Worm (Caenorhabditis elegans) whole organism, mixed stage, embryonic: ENCODE measurements around the gene T08D10.3.

Source experiments
- M03D4.4 ChIP-seq: sonication (generic microtip); optimal IDR thresholded peaks from 2 replicates; lab custom pipeline; 2017; ENCODE audit warnings: mild to moderate bottlenecking, missing genetic modification characterization, missing compliant biosample characterization
- bed-3 ChIP-seq: fragments of 200-800 bp; sonication (Bioruptor generic); optimal IDR thresholded peaks from 3 replicates; lab custom pipeline; 2018; ENCODE audit warnings: mild to moderate bottlenecking, missing genetic modification characterization, moderate library complexity, missing compliant biosample characterization
- blmp-1 ChIP-seq: fragments of 150-350 bp; optimal IDR thresholded peaks from 2 replicates; lab custom pipeline; 2014; ENCODE audit warnings: missing biosample characterization, missing genetic modification characterization
- ceh-39 ChIP-seq: fragments of 150-350 bp; optimal IDR thresholded peaks from 2 replicates; lab custom pipeline; 2014; ENCODE audit warnings: missing biosample characterization, missing genetic modification characterization
- ceh-43 ChIP-seq: fragments of 200-800 bp; sonication (Bioruptor generic); optimal IDR thresholded peaks from 2 replicates; lab custom pipeline; 2018; ENCODE audit warnings: mild to moderate bottlenecking, missing genetic modification characterization, moderate library complexity, missing compliant biosample characterization
- ceh-83 ChIP-seq: fragments of 200-800 bp; sonication (Bioruptor generic); optimal IDR thresholded peaks from 2 replicates; lab custom pipeline; 2018; ENCODE audit warnings: mild to moderate bottlenecking, missing genetic modification characterization, missing compliant biosample characterization
- cnd-1 ChIP-seq: fragments of 200-800 bp; sonication (Bioruptor generic); optimal IDR thresholded peaks from 2 replicates; lab custom pipeline; 2018; ENCODE audit warnings: mild to moderate bottlenecking, missing genetic modification characterization, missing compliant biosample characterization
- drap-1 ChIP-seq: fragments of 200-800 bp; sonication (Bioruptor generic); optimal IDR thresholded peaks from 3 replicates; lab custom pipeline; 2018; ENCODE audit warnings: mild to moderate bottlenecking, missing genetic modification characterization, missing compliant biosample characterization
- elt-1 ChIP-seq: sonication (generic microtip); optimal IDR thresholded peaks from 2 replicates; lab custom pipeline; 2017; ENCODE audit warnings: missing genetic modification characterization, mild to moderate bottlenecking, missing compliant biosample characterization, antibody characterized with exemption, moderate library complexity, borderline replicate concordance; ENCODE audit not compliant: insufficient read depth
- elt-3 ChIP-seq: fragments of 150-350 bp; optimal IDR thresholded peaks from 2 replicates; lab custom pipeline; 2014; ENCODE audit warnings: missing biosample characterization, missing genetic modification characterization
- flh-1 ChIP-seq: fragments of 200-800 bp; sonication (Bioruptor generic); optimal IDR thresholded peaks from 2 replicates; lab custom pipeline; 2018; ENCODE audit warnings: mild to moderate bottlenecking, missing genetic modification characterization, moderate library complexity, missing compliant biosample characterization
- ham-2 ChIP-seq: fragments of 200-800 bp; sonication (Bioruptor generic); optimal IDR thresholded peaks from 2 replicates; lab custom pipeline; 2018; ENCODE audit warnings: mild to moderate bottlenecking, missing genetic modification characterization, missing compliant biosample characterization
- hlh-1 ChIP-seq: fragments of 150-350 bp; optimal IDR thresholded peaks from 2 replicates; lab custom pipeline; 2014; ENCODE audit warnings: missing biosample characterization, missing genetic modification reagents, missing genetic modification characterization
- lin-13 ChIP-seq: fragments of 150-350 bp; optimal IDR thresholded peaks from 2 replicates; lab custom pipeline; 2014; ENCODE audit warnings: missing biosample characterization, missing genetic modification characterization
- lsy-2 ChIP-seq: fragments of 150-350 bp; optimal IDR thresholded peaks from 2 replicates; lab custom pipeline; 2014; ENCODE audit warnings: missing biosample characterization, missing genetic modification characterization
- mab-5 ChIP-seq: fragments of 150-350 bp; optimal IDR thresholded peaks from 2 replicates; lab custom pipeline; 2014; ENCODE audit warnings: missing biosample characterization, missing genetic modification characterization
- mep-1 ChIP-seq: fragments of 150-350 bp; optimal IDR thresholded peaks from 2 replicates; lab custom pipeline; 2017; ENCODE audit warnings: missing biosample characterization, missing genetic modification reagents, missing genetic modification characterization, inconsistent platforms
- mls-2 ChIP-seq: sonication (generic microtip); optimal IDR thresholded peaks from 2 replicates; lab custom pipeline; 2016; ENCODE audit warnings: mild to moderate bottlenecking, missing genetic modification characterization, moderate library complexity, missing compliant biosample characterization
- nhr-12 ChIP-seq: fragments of 150-350 bp; optimal IDR thresholded peaks from 2 replicates; lab custom pipeline; 2014; ENCODE audit warnings: missing biosample characterization, missing genetic modification characterization
- nhr-2 ChIP-seq: fragments of 150-350 bp; optimal IDR thresholded peaks from 2 replicates; lab custom pipeline; 2014; ENCODE audit warnings: missing biosample characterization, missing genetic modification characterization
- nhr-237 ChIP-seq: fragments of 150-350 bp; optimal IDR thresholded peaks from 2 replicates; lab custom pipeline; 2014; ENCODE audit warnings: missing biosample characterization, missing genetic modification characterization
- nhr-28 ChIP-seq: fragments of 150-350 bp; optimal IDR thresholded peaks from 2 replicates; lab custom pipeline; 2014; ENCODE audit warnings: missing biosample characterization, missing genetic modification characterization
- nhr-76 ChIP-seq: sonication (generic microtip); optimal IDR thresholded peaks from 2 replicates; lab custom pipeline; 2017; ENCODE audit warnings: missing biosample characterization, missing genetic modification characterization
- snpc-4 ChIP-seq: fragments of 150-350 bp; optimal IDR thresholded peaks from 2 replicates; lab custom pipeline; 2014; ENCODE audit warnings: missing biosample characterization, missing genetic modification characterization
- sptf-1 ChIP-seq: sonication (generic microtip); optimal IDR thresholded peaks from 2 replicates; lab custom pipeline; 2017; ENCODE audit warnings: mild to moderate bottlenecking, missing genetic modification characterization, moderate library complexity, missing compliant biosample characterization
- unc-120 ChIP-seq: sonication (generic microtip); optimal IDR thresholded peaks from 2 replicates; lab custom pipeline; 2017; ENCODE audit warnings: missing genetic modification characterization, missing compliant biosample characterization; ENCODE audit not compliant: poor library complexity, severe bottlenecking
- unc-39 ChIP-seq: fragments of 150-350 bp; optimal IDR thresholded peaks from 2 replicates; lab custom pipeline; 2014; ENCODE audit warnings: missing biosample characterization, missing genetic modification characterization
- unc-62 ChIP-seq: fragments of 150-350 bp; optimal IDR thresholded peaks from 2 replicates; lab custom pipeline; 2014; ENCODE audit warnings: missing biosample characterization, missing genetic modification reagents, missing genetic modification characterization
- zip-8 ChIP-seq: fragments of 150-350 bp; optimal IDR thresholded peaks from 2 replicates; lab custom pipeline; 2014; ENCODE audit warnings: missing biosample characterization, missing genetic modification characterization
- ztf-11 ChIP-seq: fragments of 150-350 bp; optimal IDR thresholded peaks from 2 replicates; lab custom pipeline; 2014; ENCODE audit warnings: missing biosample characterization, missing genetic modification characterization

T08D10.3 gene

DNA sequence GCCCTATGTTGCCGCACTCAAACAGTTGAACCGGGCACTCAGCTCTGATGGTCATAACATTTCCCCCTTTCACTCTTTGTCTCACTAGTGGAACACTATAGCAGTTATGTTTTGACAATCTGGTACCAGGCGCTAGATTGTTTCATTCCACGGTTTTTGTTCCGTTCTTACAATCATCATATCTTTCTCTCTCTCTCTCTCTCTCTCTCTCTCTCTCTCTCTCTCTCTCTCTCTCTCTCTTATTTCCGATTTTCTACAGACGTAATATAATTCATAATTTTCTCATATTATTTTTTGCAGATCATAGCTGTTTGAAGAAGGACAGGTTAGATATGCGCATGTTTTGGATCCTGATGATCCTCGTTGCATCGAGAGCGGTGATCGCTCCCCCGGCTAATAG, 41.4 kb upstream of the T08D10.3 start, which contains the start of gene Y62H9A.12:
TSS of gene Y62H9A.12 (plus strand) at position 301 of the 400 bp plus-strand sequence.
- TF ChIP-seq mls-2 (tag; lab: Kevin White, UChicago) (no peak), ztf-11 (tag; lab: Kevin White, UChicago) (no peak), hlh-1 (tag; lab: Kevin White, UChicago) (no peak), ham-2 (no peak), mep-1 (tag; lab: Kevin White, UChicago) (no peak), mab-5 (tag; lab: Kevin White, UChicago) (no peak), elt-3 (tag; lab: Kevin White, UChicago) (no peak), sptf-1 (tag; lab: Kevin White, UChicago) (no peak), snpc-4 (tag; lab: Kevin White, UChicago) (no peak), drap-1 (GFP tag; lab: Kevin White, UChicago) (no peak), blmp-1 (no peak), zip-8 (tag; lab: Kevin White, UChicago) (no peak), nhr-28 (no peak), bed-3 (no peak)

DNA sequence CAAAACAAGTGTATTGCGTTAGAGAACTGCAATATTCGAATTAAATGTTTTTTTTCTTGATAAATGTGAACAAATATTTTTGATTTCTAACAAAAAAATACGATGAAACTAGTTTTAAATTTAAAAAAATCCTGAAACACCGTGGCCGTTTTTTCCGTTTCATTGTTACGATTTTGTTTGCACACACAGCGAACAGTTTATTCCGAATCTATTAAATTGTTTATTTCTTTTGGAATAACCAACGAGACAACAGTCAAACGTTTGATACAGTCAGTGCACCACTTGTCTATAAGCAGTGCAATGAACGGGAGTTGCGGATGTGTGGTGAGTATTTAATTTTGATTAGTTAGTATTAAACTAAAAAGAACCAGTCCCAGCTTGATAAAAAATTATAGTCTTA, 38.5 kb upstream of the T08D10.3 start, which contains the start of gene Y62H9A.13:
TSS of gene Y62H9A.13 (plus strand) at position 301 of the 400 bp plus-strand sequence.
- TF ChIP-seq nhr-12 (tag; lab: Kevin White, UChicago) (no peak), snpc-4 (tag; lab: Kevin White, UChicago) (no peak), lin-13 (tag; lab: Kevin White, UChicago) (no peak), elt-1 (no peak)

DNA sequence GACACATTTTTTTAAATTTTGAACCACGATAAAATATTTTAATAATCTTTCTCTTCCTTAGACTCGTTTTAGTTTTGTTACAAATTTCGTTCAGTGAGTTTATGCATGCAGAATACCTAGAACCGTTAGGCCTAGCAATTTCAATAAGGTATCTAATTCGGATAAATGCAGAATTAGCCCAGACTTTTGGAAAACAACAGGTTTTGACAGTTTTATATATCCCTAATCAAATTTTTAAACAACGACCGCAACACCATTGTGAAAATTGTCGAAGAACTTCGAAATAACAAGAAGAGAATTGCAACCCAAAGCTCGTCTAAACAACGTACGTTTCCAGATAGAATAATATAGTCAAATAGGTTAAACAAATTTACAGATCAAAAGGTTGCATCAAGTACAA, 37.2 kb upstream of the T08D10.3 start, which contains the start of gene Y62H9A.16:
TSS of gene Y62H9A.16 (plus strand) at position 301 of the 400 bp plus-strand sequence.
- TF ChIP-seq zip-8 (tag; lab: Kevin White, UChicago) (no peak), lsy-2 (tag; lab: Kevin White, UChicago) (no peak), nhr-2 (no peak), ceh-83 (GFP tag; lab: Kevin White, UChicago) (no peak), mab-5 (tag; lab: Kevin White, UChicago) (no peak), mep-1 (tag; lab: Kevin White, UChicago) (no peak), flh-1 (GFP tag; lab: Kevin White, UChicago) (no peak), unc-62 (GFP tag; lab: Kevin White, UChicago) (no peak), unc-120 (tag; lab: Kevin White, UChicago) (no peak), snpc-4 (tag; lab: Kevin White, UChicago) (no peak), mls-2 (tag; lab: Kevin White, UChicago) (no peak), ztf-11 (tag; lab: Kevin White, UChicago) (no peak), elt-3 (tag; lab: Kevin White, UChicago) (no peak), nhr-12 (tag; lab: Kevin White, UChicago) (no peak), ceh-43 (GFP tag; lab: Kevin White, UChicago) (no peak), cnd-1 (tag; lab: Kevin White, UChicago) (no peak), ceh-39 (tag; lab: Kevin White, UChicago) (no peak)

- no peak for TF ChIP-seq sptf-1 (tag; lab: Kevin White, UChicago)
- TF ChIP-seq snpc-4 (tag; lab: Kevin White, UChicago), result no peak
- no peak for TF ChIP-seq mab-5 (tag; lab: Kevin White, UChicago)
- TF ChIP-seq hlh-1 (tag; lab: Kevin White, UChicago), result no peak
- no peak for TF ChIP-seq unc-39 (tag; lab: Kevin White, UChicago)
- TF ChIP-seq nhr-2, result no peak
- TF ChIP-seq unc-120 (tag; lab: Kevin White, UChicago), result no peak
- TF ChIP-seq ham-2, result no peak
- no peak for TF ChIP-seq unc-62 (GFP tag; lab: Kevin White, UChicago)
Observed at ce11 chrX:11920723-11921283, 34.4 kb upstream of the T08D10.3 start, which contains the start of gene Y62H9A.14. Gene Y62H9A.14 (plus strand): TSS chrX:11921233.

DNA sequence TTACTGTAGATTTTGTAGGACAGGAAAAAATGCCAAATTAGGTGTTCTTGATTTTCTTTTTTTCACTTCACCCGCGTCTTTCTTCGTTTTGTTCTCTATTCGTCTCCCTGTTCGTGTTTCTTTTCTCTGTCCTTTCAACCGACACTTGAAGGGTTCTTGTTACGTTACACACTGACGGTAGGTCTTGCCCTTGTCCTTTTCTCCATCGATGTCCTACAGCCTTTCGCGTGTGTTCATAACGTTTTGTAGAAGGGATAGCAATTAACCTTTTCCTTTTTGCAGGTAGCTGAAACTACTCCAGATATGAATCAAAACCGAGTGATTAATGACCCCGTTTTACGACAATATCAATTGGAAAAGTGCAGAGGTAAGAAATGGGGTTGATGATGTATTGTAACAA, 31.1 kb upstream of the T08D10.3 start, which contains the start of gene F55G7.1:
TSS of gene F55G7.1 (plus strand) at position 276 of the 400 bp plus-strand sequence.
- TF ChIP-seq nhr-237, result peak; percentile 9
- no peak for TF ChIP-seq drap-1 (GFP tag; lab: Kevin White, UChicago)
- TF ChIP-seq, all 35 proteins: peak for 1

- TF ChIP-seq flh-1 (GFP tag; lab: Kevin White, UChicago) (no peak), nhr-237 (no peak), mab-5 (tag; lab: Kevin White, UChicago) (no peak), nhr-28 (no peak), M03D4.4 (no peak), blmp-1 (no peak), unc-39 (tag; lab: Kevin White, UChicago) (no peak), ceh-43 (GFP tag; lab: Kevin White, UChicago) (no peak), mep-1 (tag; lab: Kevin White, UChicago) (no peak), lsy-2 (tag; lab: Kevin White, UChicago) (no peak), cnd-1 (tag; lab: Kevin White, UChicago) (no peak), nhr-76 (tag; lab: Kevin White, UChicago) (no peak), ham-2 (no peak)
Observed at ce11 chrX:11925243-11925642, 30.0 kb upstream of the T08D10.3 start.
